Worm (Caenorhabditis elegans): ENCODE data around the gene rict-1.

DNA sequence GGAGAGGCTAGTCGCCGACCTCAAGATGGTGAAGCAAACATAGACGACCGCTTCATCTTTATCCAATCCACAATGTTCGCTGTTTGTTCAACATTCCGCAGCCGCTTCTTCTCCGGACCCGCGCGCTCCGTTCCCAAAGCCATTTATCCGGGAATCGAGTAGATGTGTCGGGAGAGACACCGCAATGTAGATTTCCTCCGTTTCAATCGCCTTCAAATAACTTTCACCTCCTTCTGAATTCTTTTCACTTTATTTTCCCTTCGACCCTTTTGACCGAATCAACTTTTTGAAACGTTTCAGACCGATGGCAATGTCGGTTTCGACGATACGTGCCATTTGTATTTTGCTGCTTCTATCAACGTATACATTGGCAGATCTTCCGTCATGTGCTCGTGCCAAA lies 8.9 kb downstream of the rict-1 start, which contains the start of gene pqn-32:
- TF ChIP-seq ceh-9 (tag; optimal IDR thresholded peaks at IDR 0.05) (no peak), ZK546.5 (tag; optimal IDR thresholded peaks at IDR 0.05) (no peak), nhr-237 (tag; optimal IDR thresholded peaks at IDR 0.05) (no peak), elt-2 (tag; optimal IDR thresholded peaks at IDR 0.05) (no peak), mml-1 (tag; optimal IDR thresholded peaks at IDR 0.05) (no peak), aly-2 (tag; optimal IDR thresholded peaks at IDR 0.05) (no peak), lin-15B (tag; optimal IDR thresholded peaks at IDR 0.05) (no peak), tbx-2 (tag; optimal IDR thresholded peaks at IDR 0.05) (no peak), zag-1 (tag; optimal IDR thresholded peaks at IDR 0.05) (no peak), mdl-1 (tag; optimal IDR thresholded peaks at IDR 0.05) (no peak), nhr-28 (tag; optimal IDR thresholded peaks at IDR 0.05) (no peak)
